Worm (Caenorhabditis elegans) whole organism, young adult: ENCODE measurements around the gene pgp-7.

Experiments
- B0336.3 ChIP-seq: fragments of 200-800 bp; sonication (Bioruptor generic); IDR thresholded peaks from 2 replicates; pipeline ENCODE4 v1.3.6; 2022; ENCODE audit warnings: missing genetic modification characterization, missing compliant biosample characterization
- F22D6.2 ChIP-seq: sonication (generic microtip); optimal IDR thresholded peaks from 2 replicates; lab custom pipeline; 2016; ENCODE audit warnings: mild to moderate bottlenecking, missing genetic modification characterization, missing compliant biosample characterization
- F23B12.7 ChIP-seq: sonication (generic microtip); optimal IDR thresholded peaks from 2 replicates; lab custom pipeline; 2017; ENCODE audit warnings: missing genetic modification characterization, mild to moderate bottlenecking, missing compliant biosample characterization, antibody characterized with exemption, moderate library complexity; ENCODE audit not compliant: insufficient read depth
- F39B2.1 ChIP-seq: fragments of 200-800 bp; sonication (Bioruptor generic); IDR thresholded peaks from 2 replicates; pipeline ENCODE4 v1.3.6; 2022; ENCODE audit warnings: missing genetic modification reagents, missing genetic modification characterization, missing compliant biosample characterization
- F57A8.1 ChIP-seq: fragments of 200-800 bp; sonication (Bioruptor generic); optimal IDR thresholded peaks from 2 replicates; lab custom pipeline; 2018; ENCODE audit warnings: mild to moderate bottlenecking, missing genetic modification characterization, moderate library complexity, missing compliant biosample characterization
- K12H6.12 ChIP-seq: fragments of 200-800 bp; sonication (Bioruptor generic); optimal IDR thresholded peaks from 2 replicates; lab custom pipeline; 2018; ENCODE audit warnings: mild to moderate bottlenecking, missing genetic modification characterization, missing compliant biosample characterization
- Y56A3A.18 ChIP-seq: fragments of 200-800 bp; sonication (Bioruptor generic); IDR thresholded peaks from 2 replicates; pipeline ENCODE4 v1.3.6; 2022; ENCODE audit warnings: missing genetic modification reagents, missing genetic modification characterization, missing compliant biosample characterization
- Y67H2A.10 ChIP-seq: fragments of 200-800 bp; sonication (Bioruptor generic); conservative IDR thresholded peaks from 2 replicates; pipeline ENCODE4 v1.3.6; 2022; ENCODE audit warnings: missing genetic modification reagents, missing genetic modification characterization, missing compliant biosample characterization
- akir-1 ChIP-seq: fragments of 200-800 bp; sonication (Bioruptor generic); optimal IDR thresholded peaks from 2 replicates; lab custom pipeline; 2018; ENCODE audit warnings: mild to moderate bottlenecking, missing genetic modification characterization, moderate library complexity, missing compliant biosample characterization
- atf-7 ChIP-seq: sonication (generic microtip); optimal IDR thresholded peaks from 2 replicates; lab custom pipeline; 2017; ENCODE audit warnings: mild to moderate bottlenecking, missing genetic modification characterization, missing compliant biosample characterization
- athp-1 ChIP-seq: sonication (generic microtip); optimal IDR thresholded peaks from 2 replicates; lab custom pipeline; 2017; ENCODE audit warnings: mild to moderate bottlenecking, missing genetic modification characterization, missing compliant biosample characterization
- attf-5 ChIP-seq: fragments of 200-800 bp; sonication (Bioruptor generic); optimal IDR thresholded peaks from 2 replicates; lab custom pipeline; 2018; ENCODE audit warnings: mild to moderate bottlenecking, missing genetic modification characterization, missing compliant biosample characterization
- bed-2 ChIP-seq: fragments of 200-800 bp; sonication (Bioruptor generic); IDR thresholded peaks from 2 replicates; pipeline ENCODE4 v1.3.6; 2022; ENCODE audit warnings: missing genetic modification reagents, missing genetic modification characterization, missing compliant biosample characterization
- cebp-1 ChIP-seq, 2 experiments: fragments of 200-800 bp in 1 of 2; sonication (Bioruptor generic) in 1 of 2; sonication (generic microtip) in 1 of 2; IDR thresholded peaks in 1 of 2; optimal IDR thresholded peaks in 1 of 2; 2 replicates each; pipeline versions ENCODE4 v1.3.6 to Lab custom; 2017 to 2022; ENCODE audit warnings: missing compliant biosample characterization in 2 of 2, missing genetic modification characterization in 2 of 2, mild to moderate bottlenecking in 1 of 2, missing genetic modification reagents in 1 of 2, moderate library complexity in 1 of 2
- ceh-27 ChIP-seq: fragments of 200-800 bp; sonication (Bioruptor generic); optimal IDR thresholded peaks from 2 replicates; lab custom pipeline; 2018; ENCODE audit warnings: mild to moderate bottlenecking, missing genetic modification characterization, moderate library complexity, missing compliant biosample characterization
- ceh-40 ChIP-seq: fragments of 200-800 bp; sonication (Bioruptor generic); IDR thresholded peaks from 2 replicates; pipeline ENCODE4 v1.3.6; 2022; ENCODE audit warnings: missing genetic modification characterization, missing compliant biosample characterization
- ceh-91 ChIP-seq: fragments of 200-800 bp; sonication (Bioruptor generic); IDR thresholded peaks from 2 replicates; pipeline ENCODE4 v1.3.6; 2022; ENCODE audit warnings: missing genetic modification reagents, missing genetic modification characterization, missing compliant biosample characterization
- chd-7 ChIP-seq: sonication (generic microtip); optimal IDR thresholded peaks from 2 replicates; lab custom pipeline; 2016; ENCODE audit warnings: mild to moderate bottlenecking, missing genetic modification characterization, moderate library complexity, missing compliant biosample characterization
- dox-1 ChIP-seq: fragments of 200-800 bp; sonication (Bioruptor generic); IDR thresholded peaks from 2 replicates; pipeline ENCODE4 v1.3.6; 2022; ENCODE audit warnings: missing genetic modification reagents, missing genetic modification characterization, missing compliant biosample characterization
- ekl-4 ChIP-seq: fragments of 200-800 bp; sonication (Bioruptor generic); IDR thresholded peaks from 2 replicates; pipeline ENCODE4 v1.3.6; 2022; ENCODE audit warnings: missing genetic modification reagents, missing genetic modification characterization, missing compliant biosample characterization
- gei-17 ChIP-seq: fragments of 200-800 bp; sonication (Bioruptor generic); optimal IDR thresholded peaks from 2 replicates; lab custom pipeline; 2018; ENCODE audit warnings: mild to moderate bottlenecking, missing genetic modification characterization, missing compliant biosample characterization
- him-1 ChIP-seq: sonication (generic microtip); optimal IDR thresholded peaks from 2 replicates; lab custom pipeline; 2016; ENCODE audit warnings: missing genotype, missing genetic modification reagents, missing genetic modification characterization, missing compliant biosample characterization
- hlh-26 ChIP-seq: fragments of 200-800 bp; sonication (Bioruptor generic); conservative IDR thresholded peaks from 2 replicates; pipeline ENCODE4 v1.3.6; 2022; ENCODE audit warnings: missing genetic modification reagents, missing genetic modification characterization, missing compliant biosample characterization
- hsf-1 ChIP-seq: fragments of 200-800 bp; sonication (Bioruptor generic); IDR thresholded peaks from 2 replicates; pipeline ENCODE4 v1.3.6; 2022; ENCODE audit warnings: missing genetic modification reagents, missing genetic modification characterization, missing compliant biosample characterization
- lag-1 ChIP-seq: fragments of 200-800 bp; sonication (Bioruptor generic); IDR thresholded peaks from 2 replicates; pipeline ENCODE4 v1.3.6; 2022; ENCODE audit warnings: missing genetic modification reagents, missing genetic modification characterization, missing compliant biosample characterization
- let-526 ChIP-seq: fragments of 200-800 bp; sonication (Bioruptor generic); IDR thresholded peaks from 2 replicates; pipeline ENCODE4 v1.3.6; 2022; ENCODE audit warnings: missing genetic modification reagents, missing genetic modification characterization, missing compliant biosample characterization
- let-607 ChIP-seq, 2 experiments: fragments of 200-800 bp in 1 of 2; sonication (Bioruptor generic) in 1 of 2; sonication (generic microtip) in 1 of 2; optimal IDR thresholded peaks; 2 replicates each; lab custom pipeline; 2016 to 2018; ENCODE audit warnings: mild to moderate bottlenecking in 2 of 2, missing compliant biosample characterization in 2 of 2, missing genetic modification characterization in 2 of 2, moderate library complexity in 2 of 2, missing genotype in 1 of 2
- lin-54 ChIP-seq: fragments of 200-800 bp; sonication (Bioruptor generic); optimal IDR thresholded peaks from 2 replicates; lab custom pipeline; 2018; ENCODE audit warnings: mild to moderate bottlenecking, missing genetic modification characterization, missing compliant biosample characterization
- lsy-27 ChIP-seq: sonication (generic microtip); optimal IDR thresholded peaks from 2 replicates; lab custom pipeline; 2017; ENCODE audit warnings: missing genetic modification characterization, mild to moderate bottlenecking, missing compliant biosample characterization, antibody characterized with exemption, missing genotype, borderline replicate concordance; ENCODE audit not compliant: insufficient read depth
- madf-10 ChIP-seq: sonication (generic microtip); optimal IDR thresholded peaks from 2 replicates; lab custom pipeline; 2016; ENCODE audit warnings: mild to moderate bottlenecking, missing genetic modification characterization, missing compliant biosample characterization
- madf-6 ChIP-seq: fragments of 200-800 bp; sonication (Bioruptor generic); IDR thresholded peaks from 2 replicates; pipeline ENCODE4 v1.3.6; 2022; ENCODE audit warnings: missing genetic modification reagents, missing genetic modification characterization, missing compliant biosample characterization
- mel-28 ChIP-seq: sonication (generic microtip); optimal IDR thresholded peaks from 2 replicates; lab custom pipeline; 2016; ENCODE audit warnings: borderline replicate concordance, mild to moderate bottlenecking, missing genetic modification characterization, missing compliant biosample characterization
- nhr-120 ChIP-seq: fragments of 200-800 bp; sonication (Bioruptor generic); IDR thresholded peaks from 2 replicates; pipeline ENCODE4 v1.3.6; 2022; ENCODE audit warnings: missing genetic modification characterization, missing compliant biosample characterization
- rcor-1 ChIP-seq: fragments of 200-800 bp; sonication (Bioruptor generic); IDR thresholded peaks from 2 replicates; pipeline ENCODE4 v1.3.6; 2022; ENCODE audit warnings: missing genetic modification reagents, missing genetic modification characterization, missing compliant biosample characterization
- rec-8 ChIP-seq, 2 experiments: sonication (generic microtip); optimal IDR thresholded peaks; 2 replicates each; lab custom pipeline; 2016; ENCODE audit warnings: mild to moderate bottlenecking in 2 of 2, missing genetic modification characterization in 2 of 2, missing genetic modification reagents in 2 of 2, missing genotype in 2 of 2, missing biosample characterization in 1 of 2, missing compliant biosample characterization in 1 of 2, moderate library complexity in 1 of 2
- sea-2 ChIP-seq: fragments of 200-800 bp; sonication (Bioruptor generic); IDR thresholded peaks from 2 replicates; pipeline ENCODE4 v1.3.6; 2022; ENCODE audit warnings: missing genetic modification characterization, missing compliant biosample characterization
- snpc-1.3 ChIP-seq: sonication (generic microtip); optimal IDR thresholded peaks from 2 replicates; lab custom pipeline; 2017; ENCODE audit warnings: missing genetic modification characterization, mild to moderate bottlenecking, missing compliant biosample characterization, antibody characterized with exemption, moderate library complexity, missing genotype, missing genetic modification reagents; ENCODE audit not compliant: insufficient read depth
- snpc-4 ChIP-seq, 5 experiments: fragments of 150-350 bp in 1 of 5; sonication (generic microtip) in 4 of 5; optimal IDR thresholded peaks; 2 replicates each; lab custom pipeline; 2014 to 2018; ENCODE audit warnings: missing genetic modification characterization in 5 of 5, missing biosample characterization in 3 of 5, antibody characterized with exemption in 2 of 5, mild to moderate bottlenecking in 2 of 5, missing compliant biosample characterization in 2 of 5, missing genotype in 2 of 5, moderate library complexity in 2 of 5, missing genetic modification reagents in 1 of 5
- tbp1 ChIP-seq: fragments of 200-800 bp; sonication (Bioruptor generic); optimal IDR thresholded peaks from 2 replicates; lab custom pipeline; 2018; ENCODE audit warnings: mild to moderate bottlenecking, missing genetic modification characterization, missing compliant biosample characterization
- zfh-2 ChIP-seq: fragments of 200-800 bp; sonication (Bioruptor generic); conservative IDR thresholded peaks from 2 replicates; pipeline ENCODE4 v1.3.6; 2022; ENCODE audit warnings: missing genetic modification reagents, missing genetic modification characterization, missing compliant biosample characterization
- ztf-26 ChIP-seq: sonication (generic microtip); optimal IDR thresholded peaks from 2 replicates; lab custom pipeline; 2017; ENCODE audit warnings: missing genetic modification characterization, missing compliant biosample characterization
- ztf-3 ChIP-seq: fragments of 200-800 bp; sonication (Bioruptor generic); optimal IDR thresholded peaks from 2 replicates; lab custom pipeline; 2018; ENCODE audit warnings: mild to moderate bottlenecking, missing genetic modification characterization, missing compliant biosample characterization

pgp-7 gene

ce11 chrX:10821160-10821559, 48.9 kb downstream of the pgp-7 start (continued):
- TF ChIP-seq cebp-1 (GFP tag; IDR thresholded peaks at IDR 0.05; lab: Robert Waterston, UW) = no peak; the same call in 1 of the 2 replicates
- no peak for TF ChIP-seq cebp-1 (tag; optimal IDR thresholded peaks at IDR 0.05; lab: Kevin White, UChicago)
- TF ChIP-seq F22D6.2 (tag; lab: Kevin White, UChicago) = no peak
- TF ChIP-seq atf-7 (tag; lab: Kevin White, UChicago) = peak; percentile 29
- TF ChIP-seq ceh-27 (GFP tag; lab: Kevin White, UChicago) = peak; percentile 63
- peak; percentile 87 for TF ChIP-seq him-1 (tag; lab: Kevin White, UChicago)
- no peak; the same call in 1 of the 2 replicates for TF ChIP-seq B0336.3 (GFP tag; lab: Robert Waterston, UW)
- TF ChIP-seq Y67H2A.10 (GFP tag; lab: Robert Waterston, UW) = no peak
- TF ChIP-seq mel-28 (tag; lab: Kevin White, UChicago) = no peak
- peak; percentile 98 for TF ChIP-seq tbp1 (GFP tag; lab: Kevin White, UChicago)
- peak; percentile 45; the same call in 1 of the 2 replicates for TF ChIP-seq ceh-40 (GFP tag; lab: Robert Waterston, UW)
- TF ChIP-seq gei-17 (GFP tag; lab: Kevin White, UChicago) = peak; percentile 64
- no peak for TF ChIP-seq sea-2 (GFP tag; lab: Robert Waterston, UW)
- no peak for TF ChIP-seq bed-2 (GFP tag; lab: Robert Waterston, UW)
- TF ChIP-seq snpc-4 (GFP tag; optimal IDR thresholded peaks at IDR 0.05; lab: Kevin White, UChicago) = no peak
- TF ChIP-seq snpc-4 (tag; optimal IDR thresholded peaks at IDR 0.05; lab: Kevin White, UChicago) = no peak
- peak; percentile 28 for TF ChIP-seq madf-10 (tag; lab: Kevin White, UChicago)
- TF ChIP-seq F57A8.1 (GFP tag; lab: Kevin White, UChicago) = no peak
- TF ChIP-seq dox-1 (GFP tag; lab: Robert Waterston, UW) = peak; percentile 85
- no peak for TF ChIP-seq nhr-120
- no peak for TF ChIP-seq attf-5 (GFP tag; lab: Kevin White, UChicago)
- peak; percentile 31 for TF ChIP-seq chd-7 (tag; lab: Kevin White, UChicago)
- peak; percentile 56 for TF ChIP-seq madf-6 (GFP tag; lab: Robert Waterston, UW)
- peak; percentile 68 for TF ChIP-seq athp-1
- no peak for TF ChIP-seq hsf-1 (GFP tag; lab: Robert Waterston, UW)
- no peak for TF ChIP-seq F23B12.7
- TF ChIP-seq ztf-26 (tag; lab: Kevin White, UChicago) = peak; percentile 59
- TF ChIP-seq hlh-26 (GFP tag; lab: Robert Waterston, UW) = no peak
- no peak for TF ChIP-seq F39B2.1
- TF ChIP-seq lag-1 = no peak
- TF ChIP-seq akir-1 (GFP tag; lab: Kevin White, UChicago) = no peak
- TF ChIP-seq let-607 (tag; optimal IDR thresholded peaks at IDR 0.05; lab: Kevin White, UChicago) = no peak
- peak; percentile 89 for TF ChIP-seq Y56A3A.18 (GFP tag; lab: Robert Waterston, UW)
- TF ChIP-seq K12H6.12 (tag; lab: Kevin White, UChicago) = peak; percentile 11
- TF ChIP-seq lin-54 (GFP tag; lab: Kevin White, UChicago) = no peak
- TF ChIP-seq ekl-4 (GFP tag; lab: Robert Waterston, UW) = peak; percentile 63
- 0 out of 2 replicates have a peak, but pooled peaks have one; percentile 34 for TF ChIP-seq let-526 (GFP tag; lab: Robert Waterston, UW)
- TF ChIP-seq lsy-27 (tag; lab: Kevin White, UChicago) = no peak
- TF ChIP-seq rcor-1 (GFP tag; lab: Robert Waterston, UW) = peak; percentile 50
- TF ChIP-seq ceh-91 = 0 out of 2 replicates have a peak, but pooled peaks have one; percentile 23
- peak in 1 of 2 experiments; percentile 17 for TF ChIP-seq rec-8 (tag; optimal IDR thresholded peaks at IDR 0.05; lab: Kevin White, UChicago)
- no peak; the same call in 1 of the 2 replicates for TF ChIP-seq zfh-2
- peak; percentile 5 for TF ChIP-seq ztf-3
- TF ChIP-seq snpc-1.3 (tag; lab: Kevin White, UChicago) = no peak
